Worm (Caenorhabditis elegans) whole organism, L1 larva: ENCODE measurements around the gene rpl-12.

Experiments used
- C34B4.2 ChIP-seq: sonication (generic microtip); optimal IDR thresholded peaks from 2 replicates; lab custom pipeline; 2017; ENCODE audit warnings: mild to moderate bottlenecking, missing genetic modification characterization, missing compliant biosample characterization
- blmp-1 ChIP-seq: fragments of 150-350 bp; optimal IDR thresholded peaks from 2 replicates; lab custom pipeline; 2014; ENCODE audit warnings: missing biosample characterization, missing genetic modification characterization
- ceh-63 ChIP-seq: fragments of 200-800 bp; sonication (Bioruptor generic); optimal IDR thresholded peaks from 2 replicates; lab custom pipeline; 2018; ENCODE audit warnings: mild to moderate bottlenecking, missing genetic modification characterization, missing compliant biosample characterization
- ceh-82 ChIP-seq, 3 experiments: fragments of 150-350 bp in 1 of 3; sonication (generic microtip) in 2 of 3; optimal IDR thresholded peaks; 2 replicates each; lab custom pipeline; 2014 to 2017; ENCODE audit warnings: missing biosample characterization in 3 of 3, missing genetic modification characterization in 3 of 3
- ceh-88 ChIP-seq: fragments of 200-800 bp; sonication (Bioruptor generic); IDR thresholded peaks from 2 replicates; pipeline ENCODE4 v1.3.6; 2022; ENCODE audit warnings: missing genetic modification characterization, missing compliant biosample characterization
- dpl-1 ChIP-seq, 3 experiments: fragments of 150-350 bp in 2 of 3; sonication (generic microtip) in 1 of 3; optimal IDR thresholded peaks; 2 replicates each; lab custom pipeline; 2014 to 2017; ENCODE audit warnings: missing biosample characterization in 3 of 3, missing genetic modification characterization in 3 of 3, missing genetic modification reagents in 3 of 3
- dsc-1 ChIP-seq: sonication (generic microtip); optimal IDR thresholded peaks from 2 replicates; lab custom pipeline; 2016; ENCODE audit warnings: mild to moderate bottlenecking, missing genetic modification characterization, missing compliant biosample characterization
- efl-1 ChIP-seq, 4 experiments: fragments of 150-350 bp; optimal IDR thresholded peaks in 3 of 4; peaks in 1 of 4; 1 replicate in 1 of 4; 2 replicates in 3 of 4; lab custom pipeline; 2014; ENCODE audit warnings: missing biosample characterization in 2 of 4, missing genetic modification characterization in 2 of 4, missing genetic modification reagents in 2 of 4
- elt-2 ChIP-seq: sonication (generic microtip); optimal IDR thresholded peaks from 2 replicates; lab custom pipeline; 2016; ENCODE audit warnings: missing genetic modification characterization, mild to moderate bottlenecking, inconsistent platforms, missing compliant biosample characterization, missing genetic modification reagents
- fkh-4 ChIP-seq: sonication (generic microtip); optimal IDR thresholded peaks from 2 replicates; lab custom pipeline; 2016; ENCODE audit warnings: missing compliant biosample characterization, missing genetic modification characterization, borderline replicate concordance
- irx-1 ChIP-seq: sonication (generic microtip); optimal IDR thresholded peaks from 2 replicates; lab custom pipeline; 2016; ENCODE audit warnings: missing genetic modification characterization, missing compliant biosample characterization
- lin-14 ChIP-seq: fragments of 200-800 bp; sonication (Bioruptor generic); optimal IDR thresholded peaks from 2 replicates; lab custom pipeline; 2018; ENCODE audit warnings: mild to moderate bottlenecking, missing genetic modification characterization, moderate library complexity, missing compliant biosample characterization
- lin-15B ChIP-seq: fragments of 150-350 bp; sonication (generic microtip); optimal IDR thresholded peaks from 3 replicates; lab custom pipeline; 2014; ENCODE audit warnings: missing biosample characterization, missing genetic modification characterization
- lin-39 ChIP-seq: fragments of 150-350 bp; optimal IDR thresholded peaks from 2 replicates; lab custom pipeline; 2014; ENCODE audit warnings: missing biosample characterization, missing genetic modification reagents, missing genetic modification characterization
- lsy-2 ChIP-seq, 2 experiments: fragments of 150-350 bp; optimal IDR thresholded peaks; 2 replicates each; lab custom pipeline; 2014; ENCODE audit warnings: missing biosample characterization in 2 of 2, missing genetic modification characterization in 2 of 2
- mdl-1 ChIP-seq, 2 experiments: fragments of 150-350 bp; optimal IDR thresholded peaks; 2 replicates each; lab custom pipeline; 2014 to 2017; ENCODE audit warnings: missing biosample characterization in 2 of 2, missing genetic modification characterization in 2 of 2, inconsistent platforms in 1 of 2
- mep-1 ChIP-seq: fragments of 150-350 bp; optimal IDR thresholded peaks from 2 replicates; lab custom pipeline; 2014; ENCODE audit warnings: missing biosample characterization, missing genetic modification characterization
- nhr-47 ChIP-seq: sonication (generic microtip); optimal IDR thresholded peaks from 2 replicates; lab custom pipeline; 2016; ENCODE audit warnings: mild to moderate bottlenecking, missing genetic modification characterization, moderate library complexity, missing compliant biosample characterization
- nhr-71 ChIP-seq: sonication (generic microtip); optimal IDR thresholded peaks from 2 replicates; lab custom pipeline; 2016; ENCODE audit warnings: mild to moderate bottlenecking, missing genetic modification characterization, moderate library complexity, missing compliant biosample characterization
- nhr-84 ChIP-seq: sonication (generic microtip); optimal IDR thresholded peaks from 2 replicates; lab custom pipeline; 2017; ENCODE audit warnings: missing biosample characterization, missing genetic modification characterization
- nhr-85 ChIP-seq: sonication (generic microtip); peaks from one replicate; lab custom pipeline; 2016; ENCODE audit warnings: missing genetic modification characterization, inconsistent platforms, missing compliant biosample characterization
- pag-3 ChIP-seq: sonication (generic microtip); optimal IDR thresholded peaks from 2 replicates; lab custom pipeline; 2017; ENCODE audit warnings: missing genetic modification characterization, mild to moderate bottlenecking, missing compliant biosample characterization, antibody characterized with exemption, borderline replicate concordance; ENCODE audit not compliant: insufficient read depth
- pax-3 ChIP-seq: fragments of 200-800 bp; sonication (Bioruptor generic); optimal IDR thresholded peaks from 2 replicates; lab custom pipeline; 2018; ENCODE audit warnings: mild to moderate bottlenecking, missing genetic modification characterization, moderate library complexity, missing compliant biosample characterization
- pqm-1 ChIP-seq: sonication (generic microtip); optimal IDR thresholded peaks from 3 replicates; lab custom pipeline; 2017; ENCODE audit warnings: missing biosample characterization, missing genetic modification characterization
- rnt-1 ChIP-seq: sonication (generic microtip); optimal IDR thresholded peaks from 2 replicates; lab custom pipeline; 2016; ENCODE audit warnings: mild to moderate bottlenecking, missing genetic modification characterization, moderate library complexity, missing compliant biosample characterization
- snpc-4 ChIP-seq: fragments of 150-350 bp; optimal IDR thresholded peaks from 2 replicates; lab custom pipeline; 2014; ENCODE audit warnings: missing biosample characterization, missing genetic modification characterization
- snu-23 ChIP-seq: sonication (generic microtip); optimal IDR thresholded peaks from 2 replicates; lab custom pipeline; 2016; ENCODE audit warnings: missing genetic modification characterization, missing compliant biosample characterization
- sptf-1 ChIP-seq: fragments of 150-350 bp; optimal IDR thresholded peaks from 2 replicates; lab custom pipeline; 2014; ENCODE audit warnings: missing biosample characterization, missing genetic modification characterization
- sup-37 ChIP-seq: fragments of 200-800 bp; sonication (Bioruptor generic); optimal IDR thresholded peaks from 2 replicates; lab custom pipeline; 2018; ENCODE audit warnings: mild to moderate bottlenecking, missing genetic modification characterization, missing compliant biosample characterization
- swsn-7 ChIP-seq: sonication (generic microtip); optimal IDR thresholded peaks from 2 replicates; lab custom pipeline; 2016; ENCODE audit warnings: missing genetic modification characterization, missing compliant biosample characterization
- tbx-2 ChIP-seq: sonication (generic microtip); optimal IDR thresholded peaks from 2 replicates; lab custom pipeline; 2016; ENCODE audit warnings: missing genetic modification characterization, missing compliant biosample characterization
- unc-30 ChIP-seq: sonication (generic microtip); optimal IDR thresholded peaks from 2 replicates; lab custom pipeline; 2017; ENCODE audit warnings: missing biosample characterization, missing genetic modification characterization
- unc-62 ChIP-seq: fragments of 150-350 bp; optimal IDR thresholded peaks from 2 replicates; lab custom pipeline; 2014; ENCODE audit warnings: missing biosample characterization, missing genetic modification reagents, missing genetic modification characterization
- unc-86 ChIP-seq: sonication (generic microtip); optimal IDR thresholded peaks from 2 replicates; lab custom pipeline; 2016; ENCODE audit warnings: missing genetic modification characterization, missing compliant biosample characterization
- unc-98 ChIP-seq: fragments of 200-800 bp; sonication (Bioruptor generic); IDR thresholded peaks from 2 replicates; pipeline ENCODE4 v1.3.6; 2022; ENCODE audit warnings: missing genetic modification characterization, missing compliant biosample characterization
- vab-15 ChIP-seq: sonication (generic microtip); optimal IDR thresholded peaks from 2 replicates; lab custom pipeline; 2017; ENCODE audit warnings: missing genotype, mild to moderate bottlenecking, missing genetic modification characterization, missing compliant biosample characterization
- xbp-1 ChIP-seq: sonication (generic microtip); optimal IDR thresholded peaks from 2 replicates; lab custom pipeline; 2016; ENCODE audit warnings: missing genetic modification characterization, missing compliant biosample characterization
- zip-4 ChIP-seq: fragments of 200-800 bp; sonication (Bioruptor generic); optimal IDR thresholded peaks from 2 replicates; lab custom pipeline; 2018; ENCODE audit warnings: mild to moderate bottlenecking, missing genetic modification characterization, moderate library complexity, missing compliant biosample characterization
- ztf-11 ChIP-seq, 2 experiments: sonication (generic microtip); optimal IDR thresholded peaks; 2 replicates each; lab custom pipeline; 2016 to 2017; ENCODE audit warnings: missing genetic modification characterization in 2 of 2, missing biosample characterization in 1 of 2, missing compliant biosample characterization in 1 of 2

The rpl-12 gene

ce11 chrIV:13289321-13289720 is 48.9 kb upstream of the rpl-12 start, which contains the start of gene Y67H2A.10 (continued):
- TF ChIP-seq pqm-1 (tag; lab: Kevin White, UChicago) (no peak), vab-15 (tag; lab: Kevin White, UChicago) (no peak), tbx-2 (tag; lab: Kevin White, UChicago) (peak; percentile 16), nhr-85 (peak; percentile 19), pag-3 (no peak), irx-1 (tag; lab: Kevin White, UChicago) (peak; percentile 21), nhr-84 (no peak), elt-2 (tag; lab: Kevin White, UChicago) (no peak), lin-15B (tag; lab: Kevin White, UChicago) (peak; percentile 24), lin-39 (tag; lab: Kevin White, UChicago) (no peak), fkh-4 (no peak), unc-86 (tag; lab: Kevin White, UChicago) (no peak), ztf-11 (tag; optimal IDR thresholded peaks at IDR 0.05; lab: Kevin White, UChicago) (peak in 1 of 2 experiments; percentile 14), unc-30 (tag; lab: Kevin White, UChicago) (no peak), lsy-2 (tag; optimal IDR thresholded peaks at IDR 0.05; lab: Kevin White, UChicago) (peak; percentile 7 to 52), pax-3 (tag; lab: Kevin White, UChicago) (no peak)

- TF ChIP-seq C34B4.2 (tag; lab: Kevin White, UChicago) (no peak), pag-3 (no peak), vab-15 (tag; lab: Kevin White, UChicago) (no peak)
Observed at ce11 chrIV:13282778-13283177, 42.3 kb upstream of the rpl-12 start, which contains the start of gene cpsf-3. cpsf-3 (minus strand) TSS chrIV:13282878.

DNA sequence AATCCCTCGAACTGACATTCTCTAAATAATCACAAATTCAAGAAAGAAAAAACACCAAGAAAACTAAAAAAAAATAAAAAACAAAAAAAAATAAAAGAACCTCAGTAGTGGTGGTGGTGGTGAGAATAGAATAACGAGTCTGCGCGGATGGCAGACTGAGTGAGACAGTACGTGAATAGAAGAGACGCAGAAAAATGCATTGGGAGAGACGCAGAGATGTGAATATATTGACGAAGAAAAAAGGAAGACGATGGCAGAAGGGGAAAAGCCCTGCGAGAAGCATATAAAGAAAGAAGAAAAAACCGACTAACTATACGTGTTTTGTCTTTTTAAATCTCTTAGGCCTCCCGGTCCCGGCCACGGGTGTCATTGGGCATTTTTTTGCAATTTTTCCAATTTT is 32.0 kb upstream of the rpl-12 start, which contains the start of gene unc-26:
unc-26 (minus strand) TSS at position 23 of the 400 bp plus-strand sequence.
- TF ChIP-seq unc-98 (GFP tag; lab: Robert Waterston, UW) (no peak), dsc-1 (tag; lab: Kevin White, UChicago) (peak; percentile 22), zip-4 (GFP tag; lab: Kevin White, UChicago) (no peak), pax-3 (tag; lab: Kevin White, UChicago) (no peak), sup-37 (GFP tag; lab: Kevin White, UChicago) (no peak), xbp-1 (tag; lab: Kevin White, UChicago) (peak; percentile 29), ceh-88 (no peak), unc-62 (GFP tag; lab: Kevin White, UChicago) (no peak), snu-23 (GFP tag; lab: Kevin White, UChicago) (peak; percentile 43), ceh-82 (tag; optimal IDR thresholded peaks at IDR 0.05; lab: Kevin White, UChicago) (peak in 1 of 3 experiments; percentile 63), ceh-63 (no peak), unc-86 (tag; lab: Kevin White, UChicago) (peak; percentile 65), lsy-2 (tag; optimal IDR thresholded peaks at IDR 0.05; lab: Kevin White, UChicago) (peak; percentile 32 to 45), tbx-2 (tag; lab: Kevin White, UChicago) (no peak), snpc-4 (tag; lab: Kevin White, UChicago) (no peak), nhr-71 (peak; percentile 53), sptf-1 (tag; lab: Kevin White, UChicago) (no peak), swsn-7 (tag; lab: Kevin White, UChicago) (peak; percentile 46), dpl-1 (GFP tag; optimal IDR thresholded peaks at IDR 0.05; lab: Kevin White, UChicago) (peak in 1 of 3 experiments; percentile 6), blmp-1 (peak; percentile 19), efl-1 (optimal IDR thresholded peaks at IDR 0.05; lab: Kevin White, UChicago) (peak; percentile 47 to 60), efl-1 (GFP tag; optimal IDR thresholded peaks at IDR 0.05 in 1 of 2; lab: Kevin White, UChicago) (no peak), mdl-1 (tag; optimal IDR thresholded peaks at IDR 0.05; lab: Kevin White, UChicago) (no peak), lin-14 (GFP tag; lab: Kevin White, UChicago) (no peak), rnt-1 (tag; lab: Kevin White, UChicago) (no peak), mep-1 (tag; lab: Kevin White, UChicago) (peak; percentile 20), nhr-47 (tag; lab: Kevin White, UChicago) (peak; percentile 53)
